Worm (Caenorhabditis elegans) whole organism, late embryonic: Measurements from ENCODE around the gene F29A7.3.

Experiments used
- C08G9.2 ChIP-seq: sonication (generic microtip); optimal IDR thresholded peaks from 2 replicates; lab custom pipeline; 2016; ENCODE audit warnings: mild to moderate bottlenecking, missing genetic modification characterization, moderate library complexity, missing compliant biosample characterization
- K02D7.2 ChIP-seq: sonication (generic microtip); optimal IDR thresholded peaks from 2 replicates; lab custom pipeline; 2017; ENCODE audit warnings: mild to moderate bottlenecking, missing genetic modification characterization, missing compliant biosample characterization
- T23F11.4 ChIP-seq: fragments of 200-800 bp; sonication (Bioruptor generic); optimal IDR thresholded peaks from 2 replicates; lab custom pipeline; 2018; ENCODE audit warnings: mild to moderate bottlenecking, missing genetic modification characterization, missing compliant biosample characterization
- ceh-14 ChIP-seq: sonication (generic microtip); optimal IDR thresholded peaks from 2 replicates; lab custom pipeline; 2016; ENCODE audit warnings: missing genotype, missing genetic modification characterization, missing compliant biosample characterization
- ceh-22 ChIP-seq: sonication (generic microtip); optimal IDR thresholded peaks from 2 replicates; lab custom pipeline; 2017; ENCODE audit warnings: missing biosample characterization, missing genetic modification characterization
- ceh-24 ChIP-seq: sonication (generic microtip); optimal IDR thresholded peaks from 2 replicates; lab custom pipeline; 2016; ENCODE audit warnings: mild to moderate bottlenecking, missing genetic modification characterization, missing compliant biosample characterization
- ceh-31 ChIP-seq: sonication (generic microtip); optimal IDR thresholded peaks from 2 replicates; lab custom pipeline; 2016; ENCODE audit warnings: missing genetic modification characterization, missing compliant biosample characterization
- ceh-45 ChIP-seq: fragments of 200-800 bp; sonication (Bioruptor generic); IDR thresholded peaks from 2 replicates; pipeline ENCODE4 v1.3.6; 2022; ENCODE audit warnings: missing genetic modification reagents, missing genetic modification characterization, missing compliant biosample characterization
- ceh-48 ChIP-seq: sonication (generic microtip); optimal IDR thresholded peaks from 2 replicates; lab custom pipeline; 2016; ENCODE audit warnings: missing genetic modification characterization, inconsistent platforms, missing compliant biosample characterization
- ceh-6 ChIP-seq: fragments of 200-800 bp; sonication (Bioruptor generic); optimal IDR thresholded peaks from 2 replicates; lab custom pipeline; 2018; ENCODE audit warnings: mild to moderate bottlenecking, missing genetic modification characterization, missing compliant biosample characterization
- ceh-9 ChIP-seq: sonication (generic microtip); optimal IDR thresholded peaks from 2 replicates; lab custom pipeline; 2016; ENCODE audit warnings: mild to moderate bottlenecking, missing genetic modification characterization, inconsistent platforms, missing compliant biosample characterization
- dmd-4 ChIP-seq: sonication (generic microtip); optimal IDR thresholded peaks from 2 replicates; lab custom pipeline; 2016; ENCODE audit warnings: borderline replicate concordance, missing genetic modification characterization, missing compliant biosample characterization
- eyg-1 ChIP-seq: sonication (generic microtip); optimal IDR thresholded peaks from 2 replicates; lab custom pipeline; 2016; ENCODE audit warnings: missing genotype, missing genetic modification characterization, missing compliant biosample characterization
- fax-1 ChIP-seq: sonication (generic microtip); optimal IDR thresholded peaks from 2 replicates; lab custom pipeline; 2016; ENCODE audit warnings: missing genotype, missing genetic modification characterization, missing compliant biosample characterization
- fkh-6 ChIP-seq: sonication (generic microtip); optimal IDR thresholded peaks from 2 replicates; lab custom pipeline; 2016; ENCODE audit warnings: missing genetic modification characterization, missing compliant biosample characterization
- hlh-13 ChIP-seq: fragments of 200-800 bp; sonication (Bioruptor generic); optimal IDR thresholded peaks from 2 replicates; lab custom pipeline; 2018; ENCODE audit warnings: mild to moderate bottlenecking, missing genetic modification characterization, missing compliant biosample characterization
- hlh-15 ChIP-seq: sonication (generic microtip); optimal IDR thresholded peaks from 2 replicates; lab custom pipeline; 2016; ENCODE audit warnings: missing genetic modification characterization, missing compliant biosample characterization
- hlh-6 ChIP-seq: sonication (generic microtip); optimal IDR thresholded peaks from 2 replicates; lab custom pipeline; 2016; ENCODE audit warnings: missing genotype, missing genetic modification characterization, missing compliant biosample characterization
- lim-6 ChIP-seq: sonication (generic microtip); optimal IDR thresholded peaks from 2 replicates; lab custom pipeline; 2016; ENCODE audit warnings: missing genetic modification characterization, missing compliant biosample characterization
- nfya-1 ChIP-seq: sonication (generic microtip); optimal IDR thresholded peaks from 2 replicates; lab custom pipeline; 2017; ENCODE audit warnings: missing genetic modification characterization, mild to moderate bottlenecking, missing compliant biosample characterization, antibody characterized with exemption, moderate library complexity
- nhr-232 ChIP-seq: sonication (generic microtip); optimal IDR thresholded peaks from 2 replicates; lab custom pipeline; 2016; ENCODE audit warnings: missing genetic modification characterization, missing compliant biosample characterization
- pag-3 ChIP-seq: sonication (generic microtip); optimal IDR thresholded peaks from 2 replicates; lab custom pipeline; 2016; ENCODE audit warnings: missing compliant biosample characterization, missing genetic modification characterization, borderline replicate concordance
- pha-2 ChIP-seq: sonication (generic microtip); optimal IDR thresholded peaks from 2 replicates; lab custom pipeline; 2017; ENCODE audit warnings: mild to moderate bottlenecking, missing genetic modification characterization, missing compliant biosample characterization
- pha-4 ChIP-seq: fragments of 150-350 bp; optimal IDR thresholded peaks from 2 replicates; lab custom pipeline; 2018; ENCODE audit warnings: missing biosample characterization, missing genetic modification reagents, missing genetic modification characterization
- pros-1 ChIP-seq: fragments of 150-350 bp; optimal IDR thresholded peaks from 2 replicates; lab custom pipeline; 2014; ENCODE audit warnings: missing biosample characterization, missing genetic modification reagents, missing genetic modification characterization
- syd-9 ChIP-seq: sonication (generic microtip); optimal IDR thresholded peaks from 2 replicates; lab custom pipeline; 2016; ENCODE audit warnings: mild to moderate bottlenecking, missing genetic modification characterization, moderate library complexity, missing compliant biosample characterization
- tbx-2 ChIP-seq: sonication (generic microtip); optimal IDR thresholded peaks from 2 replicates; lab custom pipeline; 2016; ENCODE audit warnings: missing genetic modification characterization, missing compliant biosample characterization
- unc-3 ChIP-seq, 2 experiments: fragments of 200-800 bp in 1 of 2; sonication (Bioruptor generic) in 1 of 2; sonication (generic microtip) in 1 of 2; conservative IDR thresholded peaks in 1 of 2; optimal IDR thresholded peaks in 1 of 2; 2 replicates each; pipeline versions ENCODE4 v1.3.6 to Lab custom; 2016 to 2022; ENCODE audit warnings: missing compliant biosample characterization in 2 of 2, missing genetic modification characterization in 2 of 2, missing genetic modification reagents in 1 of 2
- unc-42 ChIP-seq: sonication (generic microtip); optimal IDR thresholded peaks from 2 replicates; lab custom pipeline; 2016; ENCODE audit warnings: missing genotype, missing genetic modification characterization, missing compliant biosample characterization
- unc-55 ChIP-seq: sonication (generic microtip); optimal IDR thresholded peaks from 2 replicates; lab custom pipeline; 2017; ENCODE audit warnings: missing biosample characterization, missing genetic modification reagents, missing genetic modification characterization
- unc-86 ChIP-seq: sonication (generic microtip); optimal IDR thresholded peaks from 2 replicates; lab custom pipeline; 2016; ENCODE audit warnings: missing genetic modification characterization, missing compliant biosample characterization
- zip-5 ChIP-seq: sonication (generic microtip); optimal IDR thresholded peaks from 2 replicates; lab custom pipeline; 2016; ENCODE audit warnings: missing genetic modification characterization, missing compliant biosample characterization
- ztf-16 ChIP-seq: sonication (generic microtip); optimal IDR thresholded peaks from 2 replicates; lab custom pipeline; 2017; ENCODE audit warnings: missing genetic modification characterization, missing compliant biosample characterization

The F29A7.3 gene

DNA sequence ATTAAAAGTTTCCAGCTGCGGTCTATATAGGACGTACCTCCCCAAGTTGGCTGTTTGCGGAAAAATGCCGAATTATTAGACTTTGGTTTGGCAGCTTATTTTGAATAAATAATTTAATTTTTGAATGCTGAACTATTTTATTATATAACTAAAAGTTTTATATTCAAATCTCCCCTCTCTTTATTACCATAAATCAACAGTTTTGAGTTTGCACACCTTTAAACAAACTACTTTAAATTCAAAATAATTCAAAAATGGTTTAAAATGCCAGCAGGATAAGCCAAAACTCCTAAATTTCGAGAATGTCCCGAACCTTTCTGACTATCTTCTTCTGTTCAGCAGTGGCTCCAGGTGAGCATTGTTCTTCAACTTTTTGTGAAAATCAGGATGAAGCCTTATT, 26.2 kb downstream of the F29A7.3 start, which contains the start of gene F08D12.3:
Gene F08D12.3, plus strand, starts transcription at position 301 of the 400 bp plus-strand sequence.
- no peak for TF ChIP-seq ceh-45
- TF ChIP-seq ceh-9 (tag; lab: Kevin White, UChicago) = no peak
- no peak for TF ChIP-seq hlh-13 (GFP tag; lab: Kevin White, UChicago)
- TF ChIP-seq ceh-14 (tag; lab: Kevin White, UChicago) = no peak
- TF ChIP-seq C08G9.2 (tag; lab: Kevin White, UChicago) = no peak
- TF ChIP-seq unc-55 (GFP tag; lab: Kevin White, UChicago) = no peak
- TF ChIP-seq pha-2 (tag; lab: Kevin White, UChicago) = no peak
- no peak for TF ChIP-seq ceh-31
- TF ChIP-seq hlh-15 (tag; lab: Kevin White, UChicago) = no peak
- no peak for TF ChIP-seq unc-3 (GFP tag; conservative IDR thresholded peaks at IDR 0.05; lab: Robert Waterston, UW)
- TF ChIP-seq unc-3 (tag; optimal IDR thresholded peaks at IDR 0.05; lab: Kevin White, UChicago) = no peak

ce11 chrII:2780804-2781203, 27.7 kb downstream of the F29A7.3 start:
- no peak for TF ChIP-seq tbx-2
- no peak for TF ChIP-seq unc-86 (tag; lab: Kevin White, UChicago)
- TF ChIP-seq hlh-13 (GFP tag; lab: Kevin White, UChicago) = no peak
- TF ChIP-seq ceh-6 (GFP tag; lab: Kevin White, UChicago) = no peak
- TF ChIP-seq pros-1 (tag; lab: Kevin White, UChicago) = no peak
- TF ChIP-seq fax-1 (tag; lab: Kevin White, UChicago) = no peak
- TF ChIP-seq syd-9 (tag; lab: Kevin White, UChicago) = no peak
- TF ChIP-seq nfya-1 (tag; lab: Kevin White, UChicago) = no peak
- TF ChIP-seq unc-42 (tag; lab: Kevin White, UChicago) = no peak

DNA sequence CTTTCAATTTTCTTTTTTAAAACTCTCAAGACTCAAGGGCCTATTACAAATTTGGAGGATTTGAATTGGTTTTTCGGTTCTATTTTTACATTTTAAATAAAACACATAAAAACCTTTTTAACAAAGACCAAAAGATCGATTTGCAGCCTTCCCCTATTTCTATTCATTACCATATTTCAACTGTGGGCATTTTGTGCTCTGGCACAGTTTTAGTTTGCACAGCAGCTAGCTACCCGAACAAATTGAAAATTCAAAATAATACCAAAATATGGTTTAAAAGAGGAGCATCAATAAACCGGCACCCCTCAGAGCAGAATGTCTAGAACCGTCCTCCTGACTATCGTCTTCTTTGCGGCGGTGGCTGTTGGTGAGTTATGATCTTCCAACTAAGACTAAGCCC, 28.3 kb downstream of the F29A7.3 start, which contains the start of gene F08D12.2:
Gene F08D12.2, plus strand, starts transcription at position 301 of the 400 bp plus-strand sequence.
- TF ChIP-seq syd-9 (tag; lab: Kevin White, UChicago) (no peak), zip-5 (no peak), K02D7.2 (tag; lab: Kevin White, UChicago) (no peak), ceh-9 (tag; lab: Kevin White, UChicago) (no peak), C08G9.2 (tag; lab: Kevin White, UChicago) (no peak), fkh-6 (no peak), eyg-1 (tag; lab: Kevin White, UChicago) (no peak)

ce11 chrII:2783380-2783779, 30.3 kb downstream of the F29A7.3 start:
- TF ChIP-seq ceh-9 (tag; lab: Kevin White, UChicago) = no peak
- no peak for TF ChIP-seq unc-55 (GFP tag; lab: Kevin White, UChicago)
- no peak for TF ChIP-seq pha-4 (tag; lab: Kevin White, UChicago)
- TF ChIP-seq, all 69 proteins: peak for 0

DNA sequence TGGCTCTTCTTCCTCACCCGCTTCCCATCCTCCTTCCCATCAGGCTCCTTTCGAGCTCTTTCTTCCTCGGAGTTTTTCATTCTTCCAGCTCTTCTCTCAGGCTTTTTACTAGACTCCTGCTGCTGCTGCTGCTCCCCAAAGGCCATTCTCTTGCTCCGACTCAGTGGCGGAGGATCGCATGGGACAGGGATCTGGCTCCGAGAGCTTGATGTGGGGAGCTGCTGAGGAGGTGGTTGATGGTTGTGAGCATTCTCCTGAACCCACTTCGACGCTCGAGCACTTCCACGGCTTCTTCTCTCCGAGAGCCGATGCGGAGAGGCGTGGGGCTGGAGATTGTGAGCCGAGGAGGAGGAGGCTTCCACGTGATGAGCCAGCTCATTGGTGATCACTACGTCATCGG, 32.7 kb downstream of the F29A7.3 start:
- TF ChIP-seq ztf-16 (tag; lab: Kevin White, UChicago) = no peak
- no peak for TF ChIP-seq ceh-14 (tag; lab: Kevin White, UChicago)
- TF ChIP-seq hlh-6 (tag; lab: Kevin White, UChicago) = peak; percentile 10
- TF ChIP-seq, all 69 proteins: peak for 1

DNA sequence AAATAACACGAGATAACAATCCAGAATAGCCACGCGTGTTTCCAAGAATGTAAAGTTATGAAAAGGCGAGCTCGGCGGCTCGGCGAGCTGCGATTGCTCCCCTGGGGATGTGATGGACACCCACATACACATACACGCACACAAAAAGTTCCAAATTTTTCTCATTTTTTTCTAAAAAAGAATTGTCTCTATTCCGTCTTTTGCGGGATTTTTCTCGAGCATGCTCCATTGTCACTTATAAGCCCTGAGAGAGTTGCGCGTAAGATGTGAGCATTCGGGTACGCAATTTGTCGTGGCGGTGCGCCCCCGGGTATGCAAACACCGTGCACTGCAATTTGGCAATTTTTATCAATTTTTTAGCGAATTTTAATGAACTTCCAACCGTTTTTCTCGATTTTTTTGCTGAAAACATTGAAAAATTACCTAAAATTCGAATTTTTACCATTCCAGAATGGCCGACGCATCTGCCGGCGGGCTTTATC, 34.0 kb downstream of the F29A7.3 start, which contains the start of the genes F08D12.12 and srpa-72:
Gene F08D12.12, minus strand, starts transcription at position 51 of the 482 bp plus-strand sequence.
Gene srpa-72, plus strand, starts transcription at position 451 of the 482 bp plus-strand sequence.
- TF ChIP-seq ceh-22 (tag; lab: Kevin White, UChicago) (no peak), unc-42 (tag; lab: Kevin White, UChicago) (no peak), pag-3 (no peak), ceh-6 (GFP tag; lab: Kevin White, UChicago) (no peak), K02D7.2 (tag; lab: Kevin White, UChicago) (no peak), unc-86 (tag; lab: Kevin White, UChicago) (no peak), nhr-232 (tag; lab: Kevin White, UChicago) (no peak), dmd-4 (tag; lab: Kevin White, UChicago) (no peak), ceh-24 (tag; lab: Kevin White, UChicago) (no peak), T23F11.4 (GFP tag; lab: Kevin White, UChicago) (no peak), lim-6 (no peak), ceh-48 (no peak)
